Fruit fly (Drosophila melanogaster): ENCODE data around the gene ppan.

The ppan gene

dm6 chr3R:21140458-21140857, 24.4 kb downstream of the ppan start, which contains the start of gene SNF4Agamma:
Gene SNF4Agamma (plus strand): TSS chr3R:21140739.
- TF ChIP-seq gsb (GFP tag; IDR thresholded peaks at IDR 0.05) (no peak), CG16813 (GFP tag; IDR thresholded peaks at IDR 0.05; ENCODE audit: partially characterized antibody) (peak; percentile 77), Blimp-1 (GFP tag; optimal IDR thresholded peaks at IDR 0.05) (peak; percentile 7), CG32532 (GFP tag; IDR thresholded peaks at IDR 0.05) (peak; percentile 48), pros (GFP tag; optimal IDR thresholded peaks at IDR 0.05) (no peak), CG30020 (tag; optimal IDR thresholded peaks at IDR 0.05) (peak; percentile 16), CG12071 (GFP tag; optimal IDR thresholded peaks at IDR 0.05) (no peak), CG4820 (GFP tag; optimal IDR thresholded peaks at IDR 0.05) (no peak), zen2 (GFP tag; IDR thresholded peaks at IDR 0.05; ENCODE audit: partially characterized antibody) (peak; percentile 46; the same call in 1 of the 3 replicates), CG17385 (GFP tag; optimal IDR thresholded peaks at IDR 0.05) (no peak), ap (GFP tag; IDR thresholded peaks at IDR 0.05) (no peak), Neu2 (GFP tag; optimal IDR thresholded peaks at IDR 0.05; ENCODE audit: borderline replicate concordance) (no peak), NFAT (GFP tag; IDR thresholded peaks at IDR 0.05) (no peak), GATAe (GFP tag; conservative IDR thresholded peaks at IDR 0.05) (0 out of 2 replicates have a peak, but pooled peaks have one; percentile 31), TFAM (GFP tag; optimal IDR thresholded peaks at IDR 0.05) (no peak), otp (GFP tag; IDR thresholded peaks at IDR 0.05) (no peak), CG2712 (tag; optimal IDR thresholded peaks at IDR 0.05) (peak; percentile 63), Xbp1 (GFP tag; optimal IDR thresholded peaks at IDR 0.05) (peak; percentile 57), CG3281 (GFP tag; optimal IDR thresholded peaks at IDR 0.05) (no peak), CrebB (tag; optimal IDR thresholded peaks at IDR 0.05) (no peak), exex (tag; optimal IDR thresholded peaks at IDR 0.05) (no peak), Elba2 (GFP tag; optimal IDR thresholded peaks at IDR 0.05) (no peak), Fer3 (tag; optimal IDR thresholded peaks at IDR 0.05) (no peak), HLH4C (GFP tag; IDR thresholded peaks at IDR 0.05; ENCODE audit: partially characterized antibody) (peak; percentile 53; the same call in 2 of the 3 replicates), chn (GFP tag; optimal IDR thresholded peaks at IDR 0.05) (no peak), CG10147 (GFP tag; optimal IDR thresholded peaks at IDR 0.05) (peak; percentile 24), CG11456 (GFP tag; IDR thresholded peaks at IDR 0.05) (no peak), CG12104 (GFP tag; optimal IDR thresholded peaks at IDR 0.05) (no peak), vvl (GFP tag; IDR thresholded peaks at IDR 0.05) (0 out of 2 replicates have a peak, but pooled peaks have one; percentile 37), Deaf1 (tag; optimal IDR thresholded peaks at IDR 0.05) (no peak), NfI (GFP tag; optimal IDR thresholded peaks at IDR 0.05) (no peak), HLHmδ (GFP tag; optimal IDR thresholded peaks at IDR 0.05) (no peak), MTF-1 (GFP tag; optimal IDR thresholded peaks at IDR 0.05; ENCODE audit: borderline replicate concordance) (no peak), tap (tag; optimal IDR thresholded peaks at IDR 0.05) (peak; percentile 10), CG10209 (GFP tag; optimal IDR thresholded peaks at IDR 0.05) (no peak), Mes4 (GFP tag; optimal IDR thresholded peaks at IDR 0.05) (peak; percentile 0), abd-A (tag; optimal IDR thresholded peaks at IDR 0.05) (no peak), CG4360 (GFP tag; IDR thresholded peaks at IDR 0.05) (no peak), CG6689 (GFP tag; IDR thresholded peaks at IDR 0.05) (no peak), repo (GFP tag; optimal IDR thresholded peaks at IDR 0.05) (no peak), sd (tag; optimal IDR thresholded peaks at IDR 0.05) (peak; percentile 3), CG11398 (GFP tag; optimal IDR thresholded peaks at IDR 0.05) (no peak), gsb-n (tag; optimal IDR thresholded peaks at IDR 0.05) (peak; percentile 67), her (GFP tag; optimal IDR thresholded peaks at IDR 0.05) (peak; percentile 15), dmrt99B (tag; optimal IDR thresholded peaks at IDR 0.05) (no peak), tll (GFP tag; optimal IDR thresholded peaks at IDR 0.05) (no peak), CG1024 (GFP tag; IDR thresholded peaks at IDR 0.05) (no peak), ash1 (GFP tag; optimal IDR thresholded peaks at IDR 0.05) (no peak), crol (GFP tag; IDR thresholded peaks at IDR 0.05) (no peak), CG12391 (tag; optimal IDR thresholded peaks at IDR 0.05) (peak; percentile 53)
